Fruit fly (Drosophila melanogaster) whole organism, embryonic: ENCODE results near the gene Nf1.

Experiments
- Atf6 ChIP-seq: fragments of 200-800 bp; sonication (Bioruptor generic); IDR thresholded peaks from 2 replicates; pipeline ENCODE4 v1.3.6; 2022; ENCODE audit warnings: missing biosample characterization, missing genetic modification characterization
- BtbVII ChIP-seq: fragments of 200-800 bp; sonication (Bioruptor generic); optimal IDR thresholded peaks from 3 replicates; lab custom pipeline; 2017; ENCODE audit warnings: missing biosample characterization, mild to moderate bottlenecking, missing genetic modification characterization
- CG12219 ChIP-seq: fragments of 200-800 bp; sonication (Bioruptor generic); optimal IDR thresholded peaks from 3 replicates; lab custom pipeline; 2018; ENCODE audit warnings: missing biosample characterization, mild to moderate bottlenecking, missing genetic modification characterization
- CG12391 ChIP-seq: fragments of 200-800 bp; sonication (Bioruptor generic); optimal IDR thresholded peaks from 3 replicates; lab custom pipeline; 2018; ENCODE audit warnings: missing biosample characterization, mild to moderate bottlenecking, missing genetic modification characterization, moderate library complexity
- CG14710 ChIP-seq: fragments of 200-800 bp; sonication (Bioruptor generic); optimal IDR thresholded peaks from 3 replicates; lab custom pipeline; 2019; ENCODE audit warnings: missing biosample characterization, mild to moderate bottlenecking, missing genetic modification characterization, moderate library complexity
- CG14860 ChIP-seq: fragments of 200-800 bp; sonication (Bioruptor generic); IDR thresholded peaks from 3 replicates; pipeline ENCODE4 v1.3.6; 2022; ENCODE audit warnings: missing biosample characterization, missing genetic modification characterization; ENCODE audit not compliant: partially characterized antibody
- CG1529 ChIP-seq: fragments of 200-800 bp; sonication (Bioruptor generic); optimal IDR thresholded peaks from 3 replicates; lab custom pipeline; 2018; ENCODE audit warnings: missing biosample characterization, missing genetic modification characterization
- CG15479 ChIP-seq: fragments of 200-800 bp; sonication (Bioruptor generic); optimal IDR thresholded peaks from 3 replicates; lab custom pipeline; 2019; ENCODE audit warnings: missing biosample characterization, mild to moderate bottlenecking, missing genetic modification characterization, moderate library complexity
- CG17802 ChIP-seq: fragments of 200-800 bp; sonication (Bioruptor generic); optimal IDR thresholded peaks from 2 replicates; lab custom pipeline; 2018; ENCODE audit warnings: missing biosample characterization, mild to moderate bottlenecking, missing genetic modification characterization, moderate library complexity
- CG2712 ChIP-seq: fragments of 200-800 bp; optimal IDR thresholded peaks from 3 replicates; lab custom pipeline; 2019; ENCODE audit warnings: missing biosample characterization, mild to moderate bottlenecking, missing genetic modification characterization, moderate library complexity
- CG4360 ChIP-seq: fragments of 200-800 bp; sonication (Bioruptor generic); IDR thresholded peaks from 2 replicates; pipeline ENCODE4 v1.3.6; 2022; ENCODE audit warnings: missing biosample characterization, missing genetic modification characterization
- CG5953 ChIP-seq: fragments of 200-800 bp; sonication (Bioruptor generic); IDR thresholded peaks from 2 replicates; pipeline ENCODE4 v1.3.6; 2022; ENCODE audit warnings: missing biosample characterization, missing genetic modification characterization
- CG7839 ChIP-seq: fragments of 200-800 bp; sonication (Bioruptor generic); optimal IDR thresholded peaks from 3 replicates; lab custom pipeline; 2018; ENCODE audit warnings: missing biosample characterization, mild to moderate bottlenecking, missing genetic modification characterization, moderate library complexity
- CG7928 ChIP-seq: fragments of 200-800 bp; sonication (Bioruptor generic); optimal IDR thresholded peaks from 2 replicates; lab custom pipeline; 2017; ENCODE audit warnings: missing biosample characterization, mild to moderate bottlenecking, missing genetic modification characterization
- CG7963 ChIP-seq: fragments of 200-800 bp; sonication (Bioruptor generic); IDR thresholded peaks from 3 replicates; pipeline ENCODE4 v1.3.6; 2022; ENCODE audit warnings: missing biosample characterization, missing genetic modification characterization; ENCODE audit not compliant: partially characterized antibody
- CG8290 ChIP-seq, 3 experiments: fragments of 200-800 bp; sonication (Bioruptor generic); optimal IDR thresholded peaks; 2 replicates each; lab custom pipeline; 2016 to 2019; ENCODE audit warnings: missing biosample characterization in 3 of 3, missing genetic modification characterization in 3 of 3, mild to moderate bottlenecking in 2 of 3, moderate library complexity in 1 of 3
- CG8359 ChIP-seq: fragments of 200-800 bp; sonication (Bioruptor generic); optimal IDR thresholded peaks from 2 replicates; lab custom pipeline; 2017; ENCODE audit warnings: missing biosample characterization, mild to moderate bottlenecking, missing genetic modification characterization, borderline replicate concordance
- CG8388 ChIP-seq: fragments of 200-800 bp; sonication (Bioruptor generic); optimal IDR thresholded peaks from 2 replicates; lab custom pipeline; 2019; ENCODE audit warnings: missing biosample characterization, mild to moderate bottlenecking, missing genetic modification characterization, moderate library complexity
- CG8478 ChIP-seq: fragments of >200 bp; optimal IDR thresholded peaks from 2 replicates; lab custom pipeline; 2018
- CG9215 ChIP-seq: fragments of 200-800 bp; sonication (Bioruptor generic); IDR thresholded peaks from 2 replicates; pipeline ENCODE4 v1.3.6; 2022; ENCODE audit warnings: missing biosample characterization, missing genetic modification characterization
- D19B ChIP-seq: fragments of 200-800 bp; sonication (Bioruptor generic); optimal IDR thresholded peaks from 2 replicates; lab custom pipeline; 2017; ENCODE audit warnings: missing biosample characterization, mild to moderate bottlenecking, missing genetic modification characterization
- Dfd ChIP-seq, 2 experiments: fragments of >200 bp; optimal IDR thresholded peaks; 2 replicates each; lab custom pipeline; 2017; ENCODE audit warnings: missing biosample characterization in 2 of 2, missing genetic modification characterization in 2 of 2
- Doc3 ChIP-seq: fragments of 200-800 bp; sonication (Bioruptor generic); IDR thresholded peaks from 3 replicates; pipeline ENCODE4 v1.3.6; 2022; ENCODE audit warnings: missing biosample characterization, missing genetic modification characterization; ENCODE audit not compliant: partially characterized antibody
- Elba2 ChIP-seq: fragments of 200-800 bp; sonication (Bioruptor generic); optimal IDR thresholded peaks from 3 replicates; lab custom pipeline; 2016; ENCODE audit warnings: missing biosample characterization, missing genetic modification characterization
- Ets97D ChIP-seq: fragments of 200-800 bp; sonication (Bioruptor generic); optimal IDR thresholded peaks from 3 replicates; lab custom pipeline; 2016; ENCODE audit warnings: missing biosample characterization, missing genetic modification characterization
- Hey ChIP-seq: fragments of 200-800 bp; sonication (Bioruptor generic); optimal IDR thresholded peaks from 3 replicates; lab custom pipeline; 2018; ENCODE audit warnings: missing biosample characterization, mild to moderate bottlenecking, missing genetic modification characterization
- MTF-1 ChIP-seq: fragments of 200-800 bp; sonication (Bioruptor generic); optimal IDR thresholded peaks from 2 replicates; lab custom pipeline; 2018; ENCODE audit warnings: missing biosample characterization, mild to moderate bottlenecking, missing genetic modification characterization, borderline replicate concordance
- Med ChIP-seq: fragments of 200-800 bp; sonication (Bioruptor generic); peaks from one replicate; lab custom pipeline; 2016; ENCODE audit warnings: missing biosample characterization, missing genetic modification characterization, mild to moderate bottlenecking, inconsistent platforms, moderate library complexity
- NFAT ChIP-seq: fragments of 200-800 bp; sonication (Bioruptor generic); IDR thresholded peaks from 2 replicates; pipeline ENCODE4 v1.3.6; 2022; ENCODE audit warnings: missing biosample characterization, missing genetic modification characterization
- Sin3A ChIP-seq: fragments of >200 bp; optimal IDR thresholded peaks from 2 replicates; lab custom pipeline; 2018
- bowl ChIP-seq: fragments of 200-800 bp; sonication (Bioruptor generic); IDR thresholded peaks from 2 replicates; pipeline ENCODE4 v1.3.6; 2022; ENCODE audit warnings: missing biosample characterization, missing genetic modification characterization
- danr ChIP-seq: fragments of 200-800 bp; sonication (Bioruptor generic); IDR thresholded peaks from 2 replicates; pipeline ENCODE4 v1.3.6; 2022; ENCODE audit warnings: missing biosample characterization, missing genetic modification characterization
- gce ChIP-seq: fragments of 200-800 bp; sonication (Bioruptor generic); IDR thresholded peaks from 3 replicates; pipeline ENCODE4 v1.3.6; 2022; ENCODE audit warnings: missing biosample characterization, missing genetic modification characterization
- gsb-n ChIP-seq: fragments of 200-800 bp; sonication (Bioruptor generic); optimal IDR thresholded peaks from 3 replicates; lab custom pipeline; 2018; ENCODE audit warnings: missing biosample characterization, mild to moderate bottlenecking, missing genetic modification characterization
- h ChIP-seq: fragments of >200 bp; optimal IDR thresholded peaks from 2 replicates; lab custom pipeline; 2017
- jing ChIP-seq: fragments of 200-800 bp; sonication (Bioruptor generic); optimal IDR thresholded peaks from 2 replicates; lab custom pipeline; 2018; ENCODE audit warnings: missing biosample characterization, mild to moderate bottlenecking, missing genetic modification characterization
- knrl ChIP-seq: fragments of 200-800 bp; sonication (Bioruptor generic); IDR thresholded peaks from 3 replicates; pipeline ENCODE4 v1.3.6; 2022; ENCODE audit warnings: missing biosample characterization, missing genetic modification characterization; ENCODE audit not compliant: partially characterized antibody
- lola ChIP-seq, 3 experiments: fragments of >200 bp in 2 of 3; fragments of 200-800 bp in 1 of 3; sonication (Bioruptor generic) in 1 of 3; optimal IDR thresholded peaks; 2 replicates each; lab custom pipeline; 2017 to 2019; ENCODE audit warnings: missing biosample characterization in 3 of 3, missing genetic modification characterization in 3 of 3, mild to moderate bottlenecking in 1 of 3, moderate library complexity in 1 of 3
- nerfin-1 ChIP-seq: fragments of 200-800 bp; sonication (Bioruptor generic); optimal IDR thresholded peaks from 3 replicates; lab custom pipeline; 2019; ENCODE audit warnings: missing biosample characterization, mild to moderate bottlenecking, missing genetic modification characterization, moderate library complexity
- pho ChIP-seq: fragments of 200-800 bp; sonication (Bioruptor generic); optimal IDR thresholded peaks from 2 replicates; lab custom pipeline; 2016; ENCODE audit warnings: missing biosample characterization, missing genetic modification characterization
- pzg ChIP-seq: fragments of 200-800 bp; sonication (Bioruptor generic); optimal IDR thresholded peaks from 3 replicates; lab custom pipeline; 2018; ENCODE audit warnings: missing biosample characterization, mild to moderate bottlenecking, missing genetic modification characterization, moderate library complexity
- sens ChIP-seq: fragments of 200-800 bp; sonication (Bioruptor generic); peaks from one replicate; lab custom pipeline; 2016; ENCODE audit warnings: missing biosample characterization, missing genetic modification characterization
- shn ChIP-seq: fragments of 200-800 bp; sonication (Bioruptor generic); optimal IDR thresholded peaks from 3 replicates; lab custom pipeline; 2016; ENCODE audit warnings: missing biosample characterization, missing genetic modification characterization
- sna ChIP-seq: fragments of 200-800 bp; sonication (Bioruptor generic); IDR thresholded peaks from 2 replicates; pipeline ENCODE4 v1.3.6; 2022; ENCODE audit warnings: missing biosample characterization, missing genetic modification characterization; ENCODE audit not compliant: partially characterized antibody
- tup ChIP-seq: fragments of 200-800 bp; sonication (Bioruptor generic); optimal IDR thresholded peaks from 2 replicates; lab custom pipeline; 2016; ENCODE audit warnings: missing biosample characterization, mild to moderate bottlenecking, missing genetic modification characterization, moderate library complexity
- wdn ChIP-seq: fragments of 200-800 bp; sonication (Bioruptor generic); IDR thresholded peaks from 2 replicates; pipeline ENCODE4 v1.3.6; 2022; ENCODE audit warnings: missing biosample characterization, missing genetic modification characterization
- zen2 ChIP-seq: fragments of 200-800 bp; sonication (Bioruptor generic); IDR thresholded peaks from 3 replicates; pipeline ENCODE4 v1.3.6; 2022; ENCODE audit warnings: missing biosample characterization, missing genetic modification characterization; ENCODE audit not compliant: partially characterized antibody

The Nf1 gene

dm6 chr3R:26036153-26037144 lies 53.6 kb downstream of the Nf1 start (continued):
- TF ChIP-seq CG14860 (GFP tag; lab: Robert Waterston, UW) (0 out of 3 replicates have a peak, but pooled peaks have one; percentile 33), CG7928 (GFP tag; lab: Kevin White, UChicago) (no peak), wdn (no peak), CG7839 (peak; percentile 91), nerfin-1 (tag; lab: Kevin White, UChicago) (peak; percentile 94), pho (GFP tag; lab: Kevin White, UChicago) (peak; percentile 19), CG2712 (peak; percentile 98), sna (no peak), BtbVII (GFP tag; lab: Kevin White, UChicago) (peak; percentile 50), Elba2 (GFP tag; lab: Kevin White, UChicago) (peak; percentile 51), jing (peak; percentile 55), Sin3A (lab: Kevin White, UChicago) (no peak), D19B (no peak), CG15479 (GFP tag; lab: Kevin White, UChicago) (peak; percentile 97), CG12219 (GFP tag; lab: Kevin White, UChicago) (peak; percentile 87), pzg (GFP tag; lab: Kevin White, UChicago) (no peak), Atf6 (no peak), Doc3 (GFP tag; lab: Robert Waterston, UW) (no peak), gce (no peak; the same call in 2 of the 3 replicates), Med (GFP tag; lab: Kevin White, UChicago) (peak; percentile 76), Ets97D (peak; percentile 40), lola (GFP tag; optimal IDR thresholded peaks at IDR 0.05; lab: Kevin White, UChicago) (peak in 1 of 3 experiments; percentile 100), CG1529 (peak; percentile 96), CG17802 (tag; lab: Kevin White, UChicago) (peak; percentile 64), gsb-n (tag; lab: Kevin White, UChicago) (peak; percentile 97), NFAT (GFP tag; lab: Robert Waterston, UW) (no peak), sens (peak; percentile 99), CG9215 (peak; percentile 21; the same call in 1 of the 2 replicates), CG4360 (GFP tag; lab: Robert Waterston, UW) (peak; percentile 38; the same call in 1 of the 2 replicates), CG8478 (no peak), tup (GFP tag; lab: Kevin White, UChicago) (peak; percentile 35), CG5953 (no peak), shn (GFP tag; lab: Kevin White, UChicago) (peak; percentile 41), CG8359 (GFP tag; lab: Kevin White, UChicago) (peak; percentile 89), bowl (no peak), zen2 (GFP tag; lab: Robert Waterston, UW) (0 out of 3 replicates have a peak, but pooled peaks have one; percentile 9), MTF-1 (peak; percentile 67), CG14710 (peak; percentile 98), knrl (GFP tag; lab: Robert Waterston, UW) (0 out of 3 replicates have a peak, but pooled peaks have one; percentile 16), CG12391 (tag; lab: Kevin White, UChicago) (peak; percentile 97), CG8290 (GFP tag; optimal IDR thresholded peaks at IDR 0.05; lab: Kevin White, UChicago) (peak; percentile 88), CG8290 (tag; optimal IDR thresholded peaks at IDR 0.05; lab: Kevin White, UChicago) (peak in 1 of 2 experiments; percentile 97), Dfd (GFP tag; optimal IDR thresholded peaks at IDR 0.05; lab: Kevin White, UChicago) (no peak), h (lab: Kevin White, UChicago) (no peak), CG7963 (GFP tag; lab: Robert Waterston, UW) (no peak), danr (GFP tag; lab: Robert Waterston, UW) (no peak), CG8388 (GFP tag; lab: Kevin White, UChicago) (peak; percentile 95), Hey (tag; lab: Kevin White, UChicago) (no peak)
